Fruit fly (Drosophila melanogaster): Measurements from ENCODE around the gene Cox17.
A peak's percentile ranks its signal among the peaks of the same experiment; 100 is the strongest.

Gene Cox17

DNA sequence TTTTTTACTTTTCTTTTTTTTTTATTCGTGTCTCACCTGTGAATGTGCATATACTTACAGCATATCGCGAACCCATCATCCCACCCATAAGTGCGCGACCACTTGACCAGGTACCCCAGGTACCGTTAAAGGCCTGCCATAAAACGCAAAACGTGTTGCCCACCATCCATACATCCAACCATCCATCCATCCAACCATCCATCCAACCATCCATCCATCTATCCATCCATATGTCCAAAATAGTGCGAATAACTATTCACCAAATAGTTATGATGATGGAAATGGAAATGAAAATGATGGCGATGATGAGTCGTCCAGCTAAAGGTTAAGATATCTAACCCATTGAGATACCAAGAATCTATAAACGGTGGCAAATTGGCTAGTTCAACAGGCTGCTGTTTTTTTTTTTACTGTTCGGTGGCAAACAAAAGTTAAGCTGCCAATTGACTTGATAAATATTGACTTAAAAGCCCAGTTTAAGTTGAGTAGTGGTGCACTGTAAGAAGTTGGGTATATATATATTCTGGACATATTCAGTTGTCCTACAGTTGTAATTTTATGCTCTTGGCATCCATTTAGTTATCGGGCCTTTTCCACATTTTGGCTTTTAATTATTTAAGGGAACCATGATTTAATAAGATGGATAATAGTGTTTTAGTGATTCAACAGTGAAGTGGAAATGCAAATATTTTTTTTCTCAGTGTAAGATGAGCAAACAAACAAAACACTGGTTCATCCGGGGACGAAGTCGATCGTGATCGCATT, 43.6 kb upstream of the Cox17 start (continued):
- no peak for TF ChIP-seq CG8290 (GFP tag; optimal IDR thresholded peaks at IDR 0.05)
- no peak for TF ChIP-seq CG8290 (tag; optimal IDR thresholded peaks at IDR 0.05)
- no peak for TF ChIP-seq CG4730 (GFP tag; IDR thresholded peaks at IDR 0.05)
- TF ChIP-seq CG17829 (tag; optimal IDR thresholded peaks at IDR 0.05): no peak
- no peak for TF ChIP-seq CG7556 (GFP tag; optimal IDR thresholded peaks at IDR 0.05)
- TF ChIP-seq Kr (GFP tag; optimal IDR thresholded peaks at IDR 0.05): no peak
- no peak for TF ChIP-seq tio (GFP tag; optimal IDR thresholded peaks at IDR 0.05)
- no peak for TF ChIP-seq HLH3B (GFP tag; IDR thresholded peaks at IDR 0.05)
- no peak for TF ChIP-seq Side (GFP tag; optimal IDR thresholded peaks at IDR 0.05)
- no peak for TF ChIP-seq Bgb (GFP tag; IDR thresholded peaks at IDR 0.05; ENCODE audit: partially characterized antibody)
- TF ChIP-seq Eip74EF (GFP tag; optimal IDR thresholded peaks at IDR 0.05): no peak
- no peak for TF ChIP-seq gce (GFP tag; IDR thresholded peaks at IDR 0.05)
- no peak for TF ChIP-seq CG11695 (GFP tag; IDR thresholded peaks at IDR 0.05)
- peak; percentile 22; the same call in 1 of the 2 replicates for TF ChIP-seq Ptx1 (GFP tag; IDR thresholded peaks at IDR 0.05)
- no peak for TF ChIP-seq CG10959 (GFP tag; IDR thresholded peaks at IDR 0.05)
- TF ChIP-seq Hr51 (GFP tag; optimal IDR thresholded peaks at IDR 0.05): peak in 1 of 2 experiments; percentile 19
- no peak for TF ChIP-seq CG30403 (GFP tag; optimal IDR thresholded peaks at IDR 0.05)
- TF ChIP-seq zen (tag; optimal IDR thresholded peaks at IDR 0.05): no peak
- no peak for TF ChIP-seq HLHmδ (GFP tag; optimal IDR thresholded peaks at IDR 0.05)
- TF ChIP-seq CG15011 (GFP tag; optimal IDR thresholded peaks at IDR 0.05): no peak
- TF ChIP-seq CTCF (GFP tag; optimal IDR thresholded peaks at IDR 0.05): no peak
- no peak for TF ChIP-seq bab2 (GFP tag; optimal IDR thresholded peaks at IDR 0.05)
- TF ChIP-seq lola (GFP tag; optimal IDR thresholded peaks at IDR 0.05): no peak
- no peak for TF ChIP-seq ranshi (GFP tag; IDR thresholded peaks at IDR 0.05)
- TF ChIP-seq CG14050 (GFP tag; IDR thresholded peaks at IDR 0.05): no peak
- no peak for TF ChIP-seq repo (GFP tag; optimal IDR thresholded peaks at IDR 0.05)
- no peak for TF ChIP-seq CG13775 (GFP tag; optimal IDR thresholded peaks at IDR 0.05)
- no peak for TF ChIP-seq YL-1 (GFP tag; optimal IDR thresholded peaks at IDR 0.05)
- no peak for TF ChIP-seq ash1 (GFP tag; optimal IDR thresholded peaks at IDR 0.05)
- no peak for TF ChIP-seq pum (GFP tag; optimal IDR thresholded peaks at IDR 0.05)
- TF ChIP-seq bbx (GFP tag; IDR thresholded peaks at IDR 0.05; ENCODE audit: partially characterized antibody): no peak
- TF ChIP-seq CG18262 (tag; optimal IDR thresholded peaks at IDR 0.05): no peak
- no peak for TF ChIP-seq pb (GFP tag; optimal IDR thresholded peaks at IDR 0.05)
- no peak for TF ChIP-seq CG42726 (GFP tag; IDR thresholded peaks at IDR 0.05; ENCODE audit: partially characterized antibody)
- no peak for TF ChIP-seq CG11456 (GFP tag; IDR thresholded peaks at IDR 0.05)
- no peak for TF ChIP-seq Max (GFP tag; optimal IDR thresholded peaks at IDR 0.05)
- TF ChIP-seq Lpt (GFP tag; optimal IDR thresholded peaks at IDR 0.05): no peak
- no peak for TF ChIP-seq E2f2 (GFP tag; IDR thresholded peaks at IDR 0.05)
- 0 out of 2 replicates have a peak, but pooled peaks have one; percentile 15 for TF ChIP-seq Ada2b (GFP tag; IDR thresholded peaks at IDR 0.05)
- no peak for TF ChIP-seq CG17328 (GFP tag; IDR thresholded peaks at IDR 0.05)
- TF ChIP-seq zfh1 (GFP tag; IDR thresholded peaks at IDR 0.05): no peak
- TF ChIP-seq CG2116 (GFP tag; optimal IDR thresholded peaks at IDR 0.05): no peak
- no peak for TF ChIP-seq dimm (GFP tag; IDR thresholded peaks at IDR 0.05)
- no peak for TF ChIP-seq CG9876 (GFP tag; optimal IDR thresholded peaks at IDR 0.05)
- no peak for TF ChIP-seq Rx (GFP tag; IDR thresholded peaks at IDR 0.05)
- TF ChIP-seq ab (GFP tag; optimal IDR thresholded peaks at IDR 0.05): no peak
- no peak for TF ChIP-seq CG6689 (GFP tag; IDR thresholded peaks at IDR 0.05)
- no peak for TF ChIP-seq fd3F (GFP tag; optimal IDR thresholded peaks at IDR 0.05)
- no peak for TF ChIP-seq CG14014 (GFP tag; IDR thresholded peaks at IDR 0.05)
- no peak for TF ChIP-seq al (GFP tag; IDR thresholded peaks at IDR 0.05)
- no peak for TF ChIP-seq wdn (GFP tag; IDR thresholded peaks at IDR 0.05)
- TF ChIP-seq sug (tag; optimal IDR thresholded peaks at IDR 0.05): no peak

Data from whole organism, embryonic.